Fruit fly (Drosophila melanogaster) whole organism, adult: ENCODE data around the gene CG17141.
A peak's percentile ranks its signal among the peaks of the same experiment; 100 is the strongest.

Experiments used
- CG11617 ChIP-seq: fragments of 200-800 bp; sonication (Bioruptor generic); optimal IDR thresholded peaks from 2 replicates; lab custom pipeline; 2017; ENCODE audit warnings: mild to moderate bottlenecking, missing biosample characterization, missing genetic modification reagents, missing genetic modification characterization
- CG12768 ChIP-seq: fragments of 200-800 bp; sonication (Bioruptor generic); optimal IDR thresholded peaks from 2 replicates; lab custom pipeline; 2017; ENCODE audit warnings: missing biosample characterization, missing genetic modification characterization, mild to moderate bottlenecking, moderate library complexity, missing genetic modification reagents
- CG14711 ChIP-seq: fragments of 200-800 bp; sonication (Bioruptor generic); optimal IDR thresholded peaks from 2 replicates; lab custom pipeline; 2018; ENCODE audit warnings: missing biosample characterization, mild to moderate bottlenecking, missing genetic modification characterization, moderate library complexity
- CG1620 ChIP-seq: fragments of 200-800 bp; sonication (Bioruptor generic); optimal IDR thresholded peaks from 2 replicates; lab custom pipeline; 2016; ENCODE audit warnings: missing biosample characterization, missing genetic modification characterization
- CG33017 ChIP-seq: fragments of 200-800 bp; sonication (Bioruptor generic); optimal IDR thresholded peaks from 2 replicates; lab custom pipeline; 2018; ENCODE audit warnings: missing biosample characterization, mild to moderate bottlenecking, missing genetic modification characterization, moderate library complexity
- CG5204 ChIP-seq: fragments of 200-800 bp; sonication (Bioruptor generic); optimal IDR thresholded peaks from 2 replicates; lab custom pipeline; 2016; ENCODE audit warnings: missing biosample characterization, missing genetic modification characterization
- CG7045 ChIP-seq: fragments of 200-800 bp; sonication (Bioruptor generic); optimal IDR thresholded peaks from 2 replicates; lab custom pipeline; 2017; ENCODE audit warnings: missing biosample characterization, mild to moderate bottlenecking, missing genetic modification characterization
- CG7101 ChIP-seq: fragments of 200-800 bp; sonication (Bioruptor generic); optimal IDR thresholded peaks from 2 replicates; lab custom pipeline; 2018; ENCODE audit warnings: missing biosample characterization, mild to moderate bottlenecking, missing genetic modification characterization, moderate library complexity
- Clk ChIP-seq: fragments of 200-800 bp; sonication (Bioruptor generic); optimal IDR thresholded peaks from 2 replicates; lab custom pipeline; 2017; ENCODE audit warnings: missing biosample characterization, missing genetic modification characterization
- Crg-1 ChIP-seq: fragments of 200-800 bp; sonication (Bioruptor generic); optimal IDR thresholded peaks from 2 replicates; lab custom pipeline; 2016; ENCODE audit warnings: missing biosample characterization, missing genetic modification characterization
- Hr96 ChIP-seq: fragments of 200-800 bp; sonication (Bioruptor generic); optimal IDR thresholded peaks from 2 replicates; lab custom pipeline; 2016; ENCODE audit warnings: missing biosample characterization, missing genetic modification characterization
- Mnt ChIP-seq: fragments of 200-800 bp; sonication (Bioruptor generic); optimal IDR thresholded peaks from 2 replicates; lab custom pipeline; 2016; ENCODE audit warnings: missing biosample characterization, mild to moderate bottlenecking, missing genetic modification characterization
- bab1 ChIP-seq: fragments of 200-800 bp; sonication (Bioruptor generic); optimal IDR thresholded peaks from 3 replicates; lab custom pipeline; 2019; ENCODE audit warnings: missing biosample characterization, mild to moderate bottlenecking, missing genetic modification characterization, moderate library complexity
- cic ChIP-seq: fragments of 200-800 bp; sonication (Bioruptor generic); optimal IDR thresholded peaks from 2 replicates; lab custom pipeline; 2017; ENCODE audit warnings: missing biosample characterization, mild to moderate bottlenecking, missing genetic modification characterization, moderate library complexity
- cnc ChIP-seq, 2 experiments: fragments of >200 bp; optimal IDR thresholded peaks; 2 replicates each; lab custom pipeline; 2017
- kay ChIP-seq: fragments of 200-800 bp; sonication (Bioruptor generic); peaks from one replicate; lab custom pipeline; 2016; ENCODE audit warnings: missing biosample characterization, missing genetic modification characterization, borderline replicate concordance
- ovo ChIP-seq: fragments of 200-800 bp; sonication (Bioruptor generic); optimal IDR thresholded peaks from 2 replicates; lab custom pipeline; 2016; ENCODE audit warnings: missing biosample characterization, missing genetic modification characterization
- pad ChIP-seq: fragments of 200-800 bp; sonication (Bioruptor generic); optimal IDR thresholded peaks from 3 replicates; lab custom pipeline; 2017; ENCODE audit warnings: missing biosample characterization, missing genetic modification characterization, mild to moderate bottlenecking, moderate library complexity, missing genetic modification reagents
- tj ChIP-seq: fragments of 200-800 bp; sonication (Bioruptor generic); optimal IDR thresholded peaks from 3 replicates; lab custom pipeline; 2017; ENCODE audit warnings: missing biosample characterization, mild to moderate bottlenecking, missing genetic modification characterization, moderate library complexity
- toe ChIP-seq: fragments of 200-800 bp; sonication (Bioruptor generic); optimal IDR thresholded peaks from 2 replicates; lab custom pipeline; 2016; ENCODE audit warnings: missing biosample characterization, missing genetic modification characterization

Gene CG17141

dm6 chr3R:22747423-22748090, at the start of gene CG17141:
Gene CG17141, minus strand, starts transcription at chr3R:22747599.
- TF ChIP-seq cic (GFP tag; lab: Kevin White, UChicago) (no peak), CG7101 (tag; lab: Kevin White, UChicago) (no peak), pad (GFP tag; lab: Kevin White, UChicago) (no peak), bab1 (GFP tag; lab: Kevin White, UChicago) (peak; percentile 84), toe (GFP tag; lab: Kevin White, UChicago) (no peak), CG33017 (tag; lab: Kevin White, UChicago) (no peak), CG14711 (no peak), Crg-1 (GFP tag; lab: Kevin White, UChicago) (no peak)

- no peak for TF ChIP-seq cnc (optimal IDR thresholded peaks at IDR 0.05; lab: Kevin White, UChicago)
- TF ChIP-seq Clk (GFP tag; lab: Kevin White, UChicago), result no peak
- TF ChIP-seq kay (GFP tag; lab: Kevin White, UChicago), result no peak
- no peak for TF ChIP-seq CG5204
- TF ChIP-seq CG7045, result no peak
- no peak for TF ChIP-seq CG11617 (GFP tag; lab: Kevin White, UChicago)
- no peak for TF ChIP-seq CG12768 (GFP tag; lab: Kevin White, UChicago)
- no peak for TF ChIP-seq CG1620 (GFP tag; lab: Kevin White, UChicago)
- no peak for TF ChIP-seq bab1 (GFP tag; lab: Kevin White, UChicago)
- no peak for TF ChIP-seq CG7101 (tag; lab: Kevin White, UChicago)
- TF ChIP-seq toe (GFP tag; lab: Kevin White, UChicago), result no peak
- TF ChIP-seq tj (GFP tag; lab: Kevin White, UChicago), result no peak
- TF ChIP-seq ovo (GFP tag; lab: Kevin White, UChicago), result no peak
- TF ChIP-seq CG33017 (tag; lab: Kevin White, UChicago), result no peak
Measured at dm6 chr3R:22793953-22794352, 46.6 kb upstream of the CG17141 start.

- TF ChIP-seq cnc (optimal IDR thresholded peaks at IDR 0.05; lab: Kevin White, UChicago) (no peak), tj (GFP tag; lab: Kevin White, UChicago) (no peak), CG7045 (no peak), Hr96 (GFP tag; lab: Kevin White, UChicago) (no peak), CG12768 (GFP tag; lab: Kevin White, UChicago) (no peak), CG1620 (GFP tag; lab: Kevin White, UChicago) (no peak), CG7101 (tag; lab: Kevin White, UChicago) (no peak), bab1 (GFP tag; lab: Kevin White, UChicago) (no peak), cic (GFP tag; lab: Kevin White, UChicago) (no peak), Clk (GFP tag; lab: Kevin White, UChicago) (no peak), CG11617 (GFP tag; lab: Kevin White, UChicago) (no peak), Crg-1 (GFP tag; lab: Kevin White, UChicago) (no peak), CG5204 (no peak), toe (GFP tag; lab: Kevin White, UChicago) (no peak), pad (GFP tag; lab: Kevin White, UChicago) (no peak)
Measured at dm6 chr3R:22789106-22789505, 41.7 kb upstream of the CG17141 start.

dm6 chr3R:22784674-22785316, 37.4 kb upstream of the CG17141 start:
- TF ChIP-seq bab1 (GFP tag; lab: Kevin White, UChicago) (no peak), cic (GFP tag; lab: Kevin White, UChicago) (no peak), ovo (GFP tag; lab: Kevin White, UChicago) (no peak), tj (GFP tag; lab: Kevin White, UChicago) (no peak), Clk (GFP tag; lab: Kevin White, UChicago) (no peak), CG11617 (GFP tag; lab: Kevin White, UChicago) (no peak), kay (GFP tag; lab: Kevin White, UChicago) (no peak), CG7101 (tag; lab: Kevin White, UChicago) (no peak), CG7045 (no peak), CG12768 (GFP tag; lab: Kevin White, UChicago) (no peak), cnc (optimal IDR thresholded peaks at IDR 0.05; lab: Kevin White, UChicago) (no peak), toe (GFP tag; lab: Kevin White, UChicago) (no peak), Mnt (GFP tag; lab: Kevin White, UChicago) (no peak)

- TF ChIP-seq Crg-1 (GFP tag; lab: Kevin White, UChicago), result no peak
- TF ChIP-seq bab1 (GFP tag; lab: Kevin White, UChicago), result peak; percentile 66
- peak; percentile 57 for TF ChIP-seq CG7101 (tag; lab: Kevin White, UChicago)
- TF ChIP-seq toe (GFP tag; lab: Kevin White, UChicago), result peak; percentile 78
- TF ChIP-seq Clk (GFP tag; lab: Kevin White, UChicago), result peak; percentile 85
- TF ChIP-seq Hr96 (GFP tag; lab: Kevin White, UChicago), result peak; percentile 26
- peak; percentile 2 for TF ChIP-seq CG1620 (GFP tag; lab: Kevin White, UChicago)
- peak; percentile 79 for TF ChIP-seq CG33017 (tag; lab: Kevin White, UChicago)
- TF ChIP-seq cnc (optimal IDR thresholded peaks at IDR 0.05; lab: Kevin White, UChicago), result no peak
- peak; percentile 69 for TF ChIP-seq CG7045
- peak; percentile 53 for TF ChIP-seq ovo (GFP tag; lab: Kevin White, UChicago)
- no peak for TF ChIP-seq kay (GFP tag; lab: Kevin White, UChicago)
- TF ChIP-seq CG12768 (GFP tag; lab: Kevin White, UChicago), result peak; percentile 80
- no peak for TF ChIP-seq pad (GFP tag; lab: Kevin White, UChicago)
- TF ChIP-seq CG14711, result peak; percentile 45
- TF ChIP-seq cic (GFP tag; lab: Kevin White, UChicago), result peak; percentile 91
- peak; percentile 66 for TF ChIP-seq tj (GFP tag; lab: Kevin White, UChicago)
- TF ChIP-seq CG5204, result peak; percentile 29
- peak; percentile 61 for TF ChIP-seq Mnt (GFP tag; lab: Kevin White, UChicago)
- TF ChIP-seq CG11617 (GFP tag; lab: Kevin White, UChicago), result peak; percentile 65
Measured at dm6 chr3R:22781412-22781811, 34.0 kb upstream of the CG17141 start.
